Worm (Caenorhabditis elegans): ENCODE data around the gene mrpl-2.
A peak's percentile ranks its signal among the peaks of the same experiment; 100 is the strongest.

The mrpl-2 gene

DNA sequence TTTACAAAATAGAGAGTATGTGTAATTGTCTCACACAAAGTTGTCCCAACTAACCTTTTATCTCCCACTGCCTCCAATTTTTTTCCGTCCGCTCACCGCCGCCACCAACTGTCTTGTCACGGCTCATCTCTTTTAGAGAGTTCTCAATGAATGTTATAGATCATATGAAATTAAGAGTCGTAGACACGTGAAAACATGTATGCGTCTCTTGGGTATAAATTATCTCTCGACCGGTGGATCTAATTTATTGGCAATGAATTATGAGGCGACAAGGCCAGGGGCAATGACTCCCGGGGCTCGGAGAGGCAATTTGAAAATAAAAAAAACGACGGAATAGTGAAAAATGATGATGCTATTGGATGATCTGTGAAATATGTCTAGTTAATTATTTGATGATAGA is 32.4 kb upstream of the mrpl-2 start:
- TF ChIP-seq nfya-1 (tag; optimal IDR thresholded peaks at IDR 0.05; ENCODE audit: borderline replicate concordance, insufficient read depth) (no peak), hmg-1.2 (GFP tag; IDR thresholded peaks at IDR 0.05) (no peak), lin-35 (GFP tag; optimal IDR thresholded peaks at IDR 0.05) (no peak), F57C9.4 (tag; optimal IDR thresholded peaks at IDR 0.05) (no peak), egrh-3 (GFP tag; IDR thresholded peaks at IDR 0.05) (no peak), T26A5.8 (tag; optimal IDR thresholded peaks at IDR 0.05) (no peak)

DNA sequence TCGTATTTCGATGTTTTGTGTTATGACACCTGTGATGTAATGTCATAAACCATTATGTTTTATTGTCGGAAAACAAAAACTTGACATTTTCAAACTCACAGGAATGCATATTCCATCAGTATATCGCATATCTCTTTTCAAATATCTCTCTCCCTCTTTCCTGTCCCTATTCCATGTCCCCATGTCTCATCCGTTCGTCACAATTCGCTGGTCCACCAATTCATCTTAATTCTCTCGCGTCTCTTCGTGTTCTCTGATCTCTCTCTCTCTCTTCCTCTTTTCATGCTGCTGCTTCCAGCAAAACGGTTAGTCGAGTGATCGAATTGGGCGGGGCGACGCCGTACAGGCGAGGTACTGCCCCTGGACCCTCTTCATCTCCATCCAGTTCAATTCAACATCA is 31.2 kb upstream of the mrpl-2 start:
- no peak for TF ChIP-seq nfya-1 (tag; optimal IDR thresholded peaks at IDR 0.05; ENCODE audit: borderline replicate concordance, insufficient read depth)
- no peak for TF ChIP-seq ztf-18 (tag; optimal IDR thresholded peaks at IDR 0.05)
- no peak for TF ChIP-seq xnd-1 (tag; optimal IDR thresholded peaks at IDR 0.05)
- no peak for TF ChIP-seq ztf-22 (GFP tag; optimal IDR thresholded peaks at IDR 0.05)
- TF ChIP-seq zim-3 (tag; optimal IDR thresholded peaks at IDR 0.05), result no peak
- no peak for TF ChIP-seq ztf-3 (GFP tag; optimal IDR thresholded peaks at IDR 0.05)
- no peak for TF ChIP-seq F39B2.1 (GFP tag; IDR thresholded peaks at IDR 0.05)
- no peak for TF ChIP-seq ztf-6 (GFP tag; IDR thresholded peaks at IDR 0.05)
- TF ChIP-seq madf-8 (GFP tag; conservative IDR thresholded peaks at IDR 0.05), result no peak

DNA sequence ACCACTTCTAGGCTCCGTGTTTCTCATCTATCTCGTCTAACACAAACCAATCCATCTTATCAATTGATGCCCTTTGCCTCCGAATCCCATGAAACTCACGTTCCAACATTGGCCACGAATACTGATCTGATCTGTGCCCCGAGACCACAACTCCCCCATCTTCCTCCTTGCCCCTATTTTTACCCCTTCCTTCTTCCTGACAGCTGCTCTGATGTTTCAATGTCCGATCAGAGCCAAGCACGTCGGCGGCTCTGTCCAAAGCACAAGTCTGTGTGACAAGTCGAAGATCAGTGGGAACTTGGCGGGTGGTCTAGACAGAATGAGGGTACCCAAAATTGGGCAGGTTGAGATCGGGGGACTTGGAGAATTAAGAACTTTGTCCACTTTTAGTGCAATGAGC is 26.7 kb upstream of the mrpl-2 start:
- peak; percentile 44; the same call in 1 of the 2 replicates for TF ChIP-seq zfh-2 (GFP tag; conservative IDR thresholded peaks at IDR 0.05)
- no peak for TF ChIP-seq ama-1 (optimal IDR thresholded peaks at IDR 0.05)
- no peak for TF ChIP-seq ama-1 (GFP tag; optimal IDR thresholded peaks at IDR 0.05)
- TF ChIP-seq die-1 (tag; optimal IDR thresholded peaks at IDR 0.05), result no peak
- TF ChIP-seq him-1 (tag; optimal IDR thresholded peaks at IDR 0.05), result no peak

DNA sequence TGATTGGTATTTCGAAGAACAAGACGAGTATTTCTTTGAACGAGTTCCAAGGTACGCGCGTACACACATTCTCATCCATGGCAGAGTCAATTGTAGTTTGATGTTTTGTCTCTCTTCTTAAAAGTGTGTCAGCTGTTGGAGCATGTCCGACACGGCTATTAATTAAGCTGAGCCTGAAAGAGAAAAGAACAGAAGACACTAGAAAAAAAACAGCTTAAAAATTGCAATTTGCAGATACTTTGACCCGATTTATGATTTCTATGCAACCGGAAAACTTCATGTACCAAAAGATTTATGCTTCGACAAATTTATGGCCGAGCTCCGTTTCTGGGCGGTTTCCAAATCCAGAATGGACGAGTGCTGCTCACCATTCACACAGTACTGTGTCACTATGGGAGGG is 23.5 kb upstream of the mrpl-2 start:
- TF ChIP-seq sea-2 (GFP tag; IDR thresholded peaks at IDR 0.05) (no peak), chd-7 (tag; optimal IDR thresholded peaks at IDR 0.05) (no peak), egl-44 (GFP tag; IDR thresholded peaks at IDR 0.05) (no peak), hmg-20 (GFP tag; IDR thresholded peaks at IDR 0.05) (no peak), nfya-2 (GFP tag; IDR thresholded peaks at IDR 0.05) (no peak), snpc-1.1 (tag; optimal IDR thresholded peaks at IDR 0.05; ENCODE audit: insufficient read depth) (no peak)

DNA sequence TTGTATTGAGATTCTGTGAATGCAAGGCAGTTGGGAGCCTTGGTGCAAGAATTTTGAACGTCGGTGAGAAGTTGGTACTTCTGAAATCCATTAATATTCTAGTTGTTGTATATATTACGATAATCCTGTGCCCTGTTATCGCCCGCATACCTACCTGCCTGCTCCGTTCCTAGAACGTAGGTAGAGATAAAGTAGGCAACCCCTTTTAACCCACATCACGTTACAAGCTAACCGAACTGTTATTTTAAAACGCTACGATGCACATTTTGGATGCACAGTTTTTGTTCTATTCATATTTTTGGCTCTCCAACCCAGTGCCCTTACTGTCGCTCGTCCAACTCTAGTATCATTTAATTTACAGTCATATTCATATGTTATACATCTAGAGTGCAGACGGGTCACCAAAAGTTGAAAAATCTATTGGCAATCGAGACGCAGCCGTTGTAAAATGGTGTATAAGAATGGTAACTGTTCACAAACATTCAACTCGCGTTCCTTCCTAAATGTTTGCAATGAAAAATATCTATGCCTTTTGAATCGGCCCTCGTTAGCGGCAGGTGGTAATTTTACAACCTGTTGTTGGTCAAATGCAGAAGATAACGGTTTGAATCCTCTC is 18.6 kb upstream of the mrpl-2 start:
- TF ChIP-seq attf-5 (GFP tag; optimal IDR thresholded peaks at IDR 0.05), result no peak

DNA sequence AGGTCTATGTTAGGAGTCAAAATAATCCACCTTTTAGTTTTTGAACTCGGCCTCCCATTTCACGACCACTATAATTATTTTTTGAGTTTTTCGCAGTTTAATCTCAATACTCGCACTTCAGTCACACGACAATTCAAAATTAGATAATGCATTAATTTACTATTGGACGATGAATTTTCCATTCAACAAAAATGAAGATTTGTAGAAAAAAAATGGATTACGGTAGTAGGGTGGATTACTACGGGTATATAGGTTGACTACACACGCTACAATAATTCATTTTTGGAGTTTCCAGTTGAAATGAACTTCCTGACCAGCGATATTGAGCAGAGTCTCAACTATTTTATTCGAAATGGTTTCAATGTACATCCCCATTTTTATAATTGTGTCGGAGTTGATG is 16.6 kb upstream of the mrpl-2 start, which contains the start of gene srt-23:
Gene srt-23, plus strand, starts transcription at position 301 of the 400 bp plus-strand sequence.
- no peak for TF ChIP-seq F55B11.4 (tag; optimal IDR thresholded peaks at IDR 0.05; ENCODE audit: borderline replicate concordance, insufficient read depth)
- TF ChIP-seq hmg-20 (GFP tag; IDR thresholded peaks at IDR 0.05), result no peak
- TF ChIP-seq cebp-1 (GFP tag; IDR thresholded peaks at IDR 0.05), result no peak
- no peak for TF ChIP-seq cebp-1 (tag; optimal IDR thresholded peaks at IDR 0.05)
- TF ChIP-seq sea-2 (GFP tag; IDR thresholded peaks at IDR 0.05), result no peak
- TF ChIP-seq gei-17 (GFP tag; optimal IDR thresholded peaks at IDR 0.05), result no peak
- TF ChIP-seq zim-3 (tag; optimal IDR thresholded peaks at IDR 0.05), result no peak

All from whole organism, young adult.